Fruit fly (Drosophila melanogaster): ENCODE data around the gene Pdk1.

DNA sequence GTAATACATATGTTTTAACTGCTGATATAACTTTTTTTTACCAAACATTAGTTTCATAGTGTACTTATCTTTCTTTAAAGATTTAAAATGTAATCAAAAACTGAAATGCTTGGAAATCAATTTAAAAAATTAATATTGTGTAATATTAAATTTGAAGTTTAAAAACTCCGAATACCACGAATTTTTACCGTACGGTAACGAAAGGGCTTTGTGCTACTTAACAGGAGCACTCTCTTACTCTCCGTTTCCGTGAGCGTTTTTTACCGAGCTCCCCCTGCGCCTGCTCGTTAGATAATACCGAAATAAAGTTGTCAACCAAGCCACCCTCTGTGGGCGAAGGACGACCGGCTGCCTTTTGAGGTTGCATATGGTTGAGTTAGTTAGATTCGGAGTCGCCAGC lies 23.2 kb downstream of the Pdk1 start, which contains the start of the genes Dic61B and p130CAS:
- TF ChIP-seq Dref (GFP tag; IDR thresholded peaks at IDR 0.05) (no peak), Mad (GFP tag; optimal IDR thresholded peaks at IDR 0.05) (no peak), crc (GFP tag; optimal IDR thresholded peaks at IDR 0.05) (no peak), cwo (GFP tag; optimal IDR thresholded peaks at IDR 0.05) (no peak), Vsx1 (GFP tag; optimal IDR thresholded peaks at IDR 0.05) (no peak), CG11456 (GFP tag; IDR thresholded peaks at IDR 0.05) (no peak), eyg (GFP tag; optimal IDR thresholded peaks at IDR 0.05) (no peak)

All from whole organism, embryonic.